Worm (Caenorhabditis elegans) whole organism, mixed stage, embryonic: ENCODE data around the gene F34D10.8.

ENCODE experiments used
- M03D4.4 ChIP-seq: sonication (generic microtip); optimal IDR thresholded peaks from 2 replicates; lab custom pipeline; 2017; ENCODE audit warnings: mild to moderate bottlenecking, missing genetic modification characterization, missing compliant biosample characterization
- bed-3 ChIP-seq: fragments of 200-800 bp; sonication (Bioruptor generic); optimal IDR thresholded peaks from 3 replicates; lab custom pipeline; 2018; ENCODE audit warnings: mild to moderate bottlenecking, missing genetic modification characterization, moderate library complexity, missing compliant biosample characterization
- blmp-1 ChIP-seq: fragments of 150-350 bp; optimal IDR thresholded peaks from 2 replicates; lab custom pipeline; 2014; ENCODE audit warnings: missing biosample characterization, missing genetic modification characterization
- ceh-43 ChIP-seq: fragments of 200-800 bp; sonication (Bioruptor generic); optimal IDR thresholded peaks from 2 replicates; lab custom pipeline; 2018; ENCODE audit warnings: mild to moderate bottlenecking, missing genetic modification characterization, moderate library complexity, missing compliant biosample characterization
- ceh-83 ChIP-seq: fragments of 200-800 bp; sonication (Bioruptor generic); optimal IDR thresholded peaks from 2 replicates; lab custom pipeline; 2018; ENCODE audit warnings: mild to moderate bottlenecking, missing genetic modification characterization, missing compliant biosample characterization
- ces-1 ChIP-seq: fragments of 150-350 bp; optimal IDR thresholded peaks from 2 replicates; lab custom pipeline; 2014; ENCODE audit warnings: missing biosample characterization, missing genetic modification reagents, missing genetic modification characterization
- cnd-1 ChIP-seq: fragments of 200-800 bp; sonication (Bioruptor generic); optimal IDR thresholded peaks from 2 replicates; lab custom pipeline; 2018; ENCODE audit warnings: mild to moderate bottlenecking, missing genetic modification characterization, missing compliant biosample characterization
- drap-1 ChIP-seq: fragments of 200-800 bp; sonication (Bioruptor generic); optimal IDR thresholded peaks from 3 replicates; lab custom pipeline; 2018; ENCODE audit warnings: mild to moderate bottlenecking, missing genetic modification characterization, missing compliant biosample characterization
- elt-1 ChIP-seq: sonication (generic microtip); optimal IDR thresholded peaks from 2 replicates; lab custom pipeline; 2017; ENCODE audit warnings: missing genetic modification characterization, mild to moderate bottlenecking, missing compliant biosample characterization, antibody characterized with exemption, moderate library complexity, borderline replicate concordance; ENCODE audit not compliant: insufficient read depth
- elt-3 ChIP-seq: fragments of 150-350 bp; optimal IDR thresholded peaks from 2 replicates; lab custom pipeline; 2014; ENCODE audit warnings: missing biosample characterization, missing genetic modification characterization
- flh-1 ChIP-seq: fragments of 200-800 bp; sonication (Bioruptor generic); optimal IDR thresholded peaks from 2 replicates; lab custom pipeline; 2018; ENCODE audit warnings: mild to moderate bottlenecking, missing genetic modification characterization, moderate library complexity, missing compliant biosample characterization
- ham-2 ChIP-seq: fragments of 200-800 bp; sonication (Bioruptor generic); optimal IDR thresholded peaks from 2 replicates; lab custom pipeline; 2018; ENCODE audit warnings: mild to moderate bottlenecking, missing genetic modification characterization, missing compliant biosample characterization
- hlh-1 ChIP-seq: fragments of 150-350 bp; optimal IDR thresholded peaks from 2 replicates; lab custom pipeline; 2014; ENCODE audit warnings: missing biosample characterization, missing genetic modification reagents, missing genetic modification characterization
- lin-13 ChIP-seq: fragments of 150-350 bp; optimal IDR thresholded peaks from 2 replicates; lab custom pipeline; 2014; ENCODE audit warnings: missing biosample characterization, missing genetic modification characterization
- lin-32 ChIP-seq: fragments of 200-800 bp; sonication (Bioruptor generic); optimal IDR thresholded peaks from 2 replicates; lab custom pipeline; 2018; ENCODE audit warnings: mild to moderate bottlenecking, missing genetic modification characterization, missing compliant biosample characterization
- lsy-2 ChIP-seq: fragments of 150-350 bp; optimal IDR thresholded peaks from 2 replicates; lab custom pipeline; 2014; ENCODE audit warnings: missing biosample characterization, missing genetic modification characterization
- mab-5 ChIP-seq: fragments of 150-350 bp; optimal IDR thresholded peaks from 2 replicates; lab custom pipeline; 2014; ENCODE audit warnings: missing biosample characterization, missing genetic modification characterization
- mep-1 ChIP-seq: fragments of 150-350 bp; optimal IDR thresholded peaks from 2 replicates; lab custom pipeline; 2017; ENCODE audit warnings: missing biosample characterization, missing genetic modification reagents, missing genetic modification characterization, inconsistent platforms
- mls-2 ChIP-seq: sonication (generic microtip); optimal IDR thresholded peaks from 2 replicates; lab custom pipeline; 2016; ENCODE audit warnings: mild to moderate bottlenecking, missing genetic modification characterization, moderate library complexity, missing compliant biosample characterization
- nhr-12 ChIP-seq: fragments of 150-350 bp; optimal IDR thresholded peaks from 2 replicates; lab custom pipeline; 2014; ENCODE audit warnings: missing biosample characterization, missing genetic modification characterization
- nhr-2 ChIP-seq: fragments of 150-350 bp; optimal IDR thresholded peaks from 2 replicates; lab custom pipeline; 2014; ENCODE audit warnings: missing biosample characterization, missing genetic modification characterization
- nhr-237 ChIP-seq: fragments of 150-350 bp; optimal IDR thresholded peaks from 2 replicates; lab custom pipeline; 2014; ENCODE audit warnings: missing biosample characterization, missing genetic modification characterization
- nhr-28 ChIP-seq: fragments of 150-350 bp; optimal IDR thresholded peaks from 2 replicates; lab custom pipeline; 2014; ENCODE audit warnings: missing biosample characterization, missing genetic modification characterization
- pha-4 ChIP-seq: fragments of 150-350 bp; optimal IDR thresholded peaks from 2 replicates; lab custom pipeline; 2018; ENCODE audit warnings: missing biosample characterization, missing genetic modification reagents, missing genetic modification characterization
- sem-2 ChIP-seq: fragments of 200-800 bp; sonication (Bioruptor generic); optimal IDR thresholded peaks from 2 replicates; lab custom pipeline; 2018; ENCODE audit warnings: mild to moderate bottlenecking, missing genetic modification characterization, missing compliant biosample characterization
- snpc-4 ChIP-seq: fragments of 150-350 bp; optimal IDR thresholded peaks from 2 replicates; lab custom pipeline; 2014; ENCODE audit warnings: missing biosample characterization, missing genetic modification characterization
- tbx-8 ChIP-seq: fragments of 200-800 bp; sonication (Bioruptor generic); optimal IDR thresholded peaks from 2 replicates; lab custom pipeline; 2018; ENCODE audit warnings: mild to moderate bottlenecking, missing genetic modification characterization, moderate library complexity, missing compliant biosample characterization
- unc-120 ChIP-seq: sonication (generic microtip); optimal IDR thresholded peaks from 2 replicates; lab custom pipeline; 2017; ENCODE audit warnings: missing genetic modification characterization, missing compliant biosample characterization; ENCODE audit not compliant: poor library complexity, severe bottlenecking
- unc-39 ChIP-seq: fragments of 150-350 bp; optimal IDR thresholded peaks from 2 replicates; lab custom pipeline; 2014; ENCODE audit warnings: missing biosample characterization, missing genetic modification characterization
- zip-8 ChIP-seq: fragments of 150-350 bp; optimal IDR thresholded peaks from 2 replicates; lab custom pipeline; 2014; ENCODE audit warnings: missing biosample characterization, missing genetic modification characterization
- ztf-11 ChIP-seq: fragments of 150-350 bp; optimal IDR thresholded peaks from 2 replicates; lab custom pipeline; 2014; ENCODE audit warnings: missing biosample characterization, missing genetic modification characterization

Gene F34D10.8

ce11 chrIII:3724880-3725279 lies 5.7 kb upstream of the F34D10.8 start, which contains the start of gene C14B1.12:
Gene C14B1.12 (minus strand): TSS chrIII:3724980.
- TF ChIP-seq ceh-43 (no peak), flh-1 (GFP tag; lab: Kevin White, UChicago) (no peak), elt-1 (tag; lab: Kevin White, UChicago) (no peak), nhr-2 (tag; lab: Kevin White, UChicago) (no peak), drap-1 (GFP tag; lab: Kevin White, UChicago) (no peak), ztf-11 (no peak), M03D4.4 (no peak), nhr-237 (no peak), lin-32 (no peak), mep-1 (tag; lab: Kevin White, UChicago) (no peak)

ce11 chrIII:3726443-3726842 lies 4.1 kb upstream of the F34D10.8 start, which contains the start of gene gldi-5:
Gene gldi-5 (minus strand): TSS chrIII:3726500.
- TF ChIP-seq blmp-1 (tag; lab: Kevin White, UChicago): no peak
- TF ChIP-seq hlh-1 (tag; lab: Kevin White, UChicago): no peak
- no peak for TF ChIP-seq elt-1 (tag; lab: Kevin White, UChicago)
- TF ChIP-seq nhr-237: no peak
- TF ChIP-seq nhr-28: no peak
- no peak for TF ChIP-seq elt-3 (tag; lab: Kevin White, UChicago)
- no peak for TF ChIP-seq ceh-43
- no peak for TF ChIP-seq lsy-2 (tag; lab: Kevin White, UChicago)
- TF ChIP-seq mls-2: no peak
- TF ChIP-seq ztf-11: no peak

ce11 chrIII:3729520-3729919 lies 1.1 kb upstream of the F34D10.8 start, which contains the start of gene F34D10.9:
Gene F34D10.9 (minus strand): TSS chrIII:3729620.
- no peak for TF ChIP-seq nhr-12
- no peak for TF ChIP-seq ceh-83 (GFP tag; lab: Kevin White, UChicago)
- TF ChIP-seq lin-13 (tag; lab: Kevin White, UChicago): no peak
- no peak for TF ChIP-seq pha-4 (tag; lab: Kevin White, UChicago)
- TF ChIP-seq elt-3 (tag; lab: Kevin White, UChicago): no peak
- no peak for TF ChIP-seq flh-1 (GFP tag; lab: Kevin White, UChicago)
- TF ChIP-seq zip-8 (tag; lab: Kevin White, UChicago): no peak
- TF ChIP-seq sem-2 (GFP tag; lab: Kevin White, UChicago): no peak
- TF ChIP-seq mls-2: no peak
- TF ChIP-seq bed-3 (GFP tag; lab: Kevin White, UChicago): no peak
- no peak for TF ChIP-seq ztf-11
- no peak for TF ChIP-seq nhr-237

DNA sequence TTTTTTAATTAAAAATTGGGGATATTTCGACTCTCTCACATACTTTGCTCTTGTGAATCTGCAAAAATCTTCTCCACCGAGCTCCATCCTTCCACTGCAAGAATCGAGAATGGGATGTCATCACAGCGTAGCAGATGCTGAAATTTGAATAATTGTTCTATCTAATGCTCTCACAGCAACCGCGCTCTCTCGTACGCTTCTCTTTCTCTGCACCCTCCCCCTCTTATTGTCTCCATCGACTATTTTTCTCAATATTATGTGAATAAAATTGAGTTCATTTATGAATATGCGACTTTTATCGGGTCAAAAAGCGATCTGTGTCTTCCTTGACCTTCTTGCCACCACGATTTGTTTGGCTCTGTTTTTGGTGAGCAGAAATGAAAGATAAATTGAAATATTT lies 3.4 kb downstream of the F34D10.8 start, which contains the start of gene F34D10.3:
Gene F34D10.3 (plus strand): TSS at position 249 of the 400 bp plus-strand sequence.
- TF ChIP-seq cnd-1: no peak
- no peak for TF ChIP-seq mls-2
- TF ChIP-seq pha-4 (tag; lab: Kevin White, UChicago): no peak
- TF ChIP-seq lin-32: no peak
- TF ChIP-seq unc-39 (tag; lab: Kevin White, UChicago): no peak
- TF ChIP-seq elt-1 (tag; lab: Kevin White, UChicago): no peak
- no peak for TF ChIP-seq lin-13 (tag; lab: Kevin White, UChicago)
- no peak for TF ChIP-seq blmp-1 (tag; lab: Kevin White, UChicago)
- no peak for TF ChIP-seq ceh-43
- no peak for TF ChIP-seq zip-8 (tag; lab: Kevin White, UChicago)
- TF ChIP-seq lsy-2 (tag; lab: Kevin White, UChicago): peak; percentile 14
- no peak for TF ChIP-seq hlh-1 (tag; lab: Kevin White, UChicago)
- TF ChIP-seq ztf-11: no peak
- TF ChIP-seq ces-1 (GFP tag; lab: Kevin White, UChicago): peak; percentile 53
- TF ChIP-seq ham-2 (GFP tag; lab: Kevin White, UChicago): no peak
- TF ChIP-seq drap-1 (GFP tag; lab: Kevin White, UChicago): no peak
- TF ChIP-seq snpc-4: no peak
- no peak for TF ChIP-seq mab-5
- TF ChIP-seq ceh-83 (GFP tag; lab: Kevin White, UChicago): no peak
- no peak for TF ChIP-seq nhr-2 (tag; lab: Kevin White, UChicago)
- TF ChIP-seq mep-1 (tag; lab: Kevin White, UChicago): peak; percentile 8
- no peak for TF ChIP-seq unc-120
- TF ChIP-seq, all 35 proteins: peak for 3

DNA sequence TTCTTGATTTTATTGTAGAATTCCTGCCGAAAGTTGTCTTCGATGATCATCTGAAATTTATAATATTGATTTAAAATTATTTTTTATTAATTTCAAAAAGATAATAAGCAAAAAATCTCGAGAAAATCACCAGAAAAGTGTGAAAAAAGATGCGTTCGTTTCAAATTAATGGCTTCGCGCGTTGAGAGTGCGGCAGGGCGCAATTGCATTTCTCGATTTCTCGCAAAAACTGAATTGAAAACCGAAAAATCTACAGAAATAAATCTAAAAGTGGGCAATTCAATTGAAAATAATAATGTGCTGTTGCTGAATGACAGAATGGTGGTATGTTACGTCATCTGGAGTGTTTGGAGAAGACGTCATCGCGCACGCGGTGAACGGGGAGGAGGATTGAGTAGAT lies 4.4 kb downstream of the F34D10.8 start, which contains the start of gene evl-18:
Gene evl-18 (minus strand): TSS at position 50 of the 400 bp plus-strand sequence.
- peak; percentile 65 for TF ChIP-seq zip-8 (tag; lab: Kevin White, UChicago)
- TF ChIP-seq nhr-2 (tag; lab: Kevin White, UChicago): peak; percentile 22
- TF ChIP-seq nhr-237: no peak
- peak; percentile 2 for TF ChIP-seq tbx-8 (GFP tag; lab: Kevin White, UChicago)
- TF ChIP-seq pha-4 (tag; lab: Kevin White, UChicago): peak; percentile 25
- TF ChIP-seq unc-39 (tag; lab: Kevin White, UChicago): no peak
